Fruit fly (Drosophila melanogaster) whole organism, adult: ENCODE results near the gene Zpr1.

Experiments used
- CG11617 ChIP-seq: fragments of 200-800 bp; sonication (Bioruptor generic); optimal IDR thresholded peaks from 2 replicates; lab custom pipeline; 2017; ENCODE audit warnings: mild to moderate bottlenecking, missing biosample characterization, missing genetic modification reagents, missing genetic modification characterization
- CG33017 ChIP-seq: fragments of 200-800 bp; sonication (Bioruptor generic); optimal IDR thresholded peaks from 2 replicates; lab custom pipeline; 2018; ENCODE audit warnings: missing biosample characterization, mild to moderate bottlenecking, missing genetic modification characterization, moderate library complexity
- CG7045 ChIP-seq: fragments of 200-800 bp; sonication (Bioruptor generic); optimal IDR thresholded peaks from 2 replicates; lab custom pipeline; 2017; ENCODE audit warnings: missing biosample characterization, mild to moderate bottlenecking, missing genetic modification characterization
- bab1 ChIP-seq: fragments of 200-800 bp; sonication (Bioruptor generic); optimal IDR thresholded peaks from 3 replicates; lab custom pipeline; 2019; ENCODE audit warnings: missing biosample characterization, mild to moderate bottlenecking, missing genetic modification characterization, moderate library complexity
- cnc ChIP-seq, 2 experiments: fragments of >200 bp; optimal IDR thresholded peaks; 2 replicates each; lab custom pipeline; 2017
- ovo ChIP-seq: fragments of 200-800 bp; sonication (Bioruptor generic); optimal IDR thresholded peaks from 2 replicates; lab custom pipeline; 2016; ENCODE audit warnings: missing biosample characterization, missing genetic modification characterization
- tj ChIP-seq: fragments of 200-800 bp; sonication (Bioruptor generic); optimal IDR thresholded peaks from 3 replicates; lab custom pipeline; 2017; ENCODE audit warnings: missing biosample characterization, mild to moderate bottlenecking, missing genetic modification characterization, moderate library complexity

dm6 chrX:9156388-9156823 is 5.5 kb downstream of the Zpr1 start, which contains the start of gene His3.3B:
- TF ChIP-seq bab1 (GFP tag; lab: Kevin White, UChicago) (peak; percentile 76), tj (GFP tag; lab: Kevin White, UChicago) (no peak), CG11617 (GFP tag; lab: Kevin White, UChicago) (peak; percentile 72), CG7045 (GFP tag; lab: Kevin White, UChicago) (no peak), ovo (GFP tag; lab: Kevin White, UChicago) (peak; percentile 37), cnc (optimal IDR thresholded peaks at IDR 0.05; lab: Kevin White, UChicago) (no peak), CG33017 (tag; lab: Kevin White, UChicago) (no peak)
